Worm (Caenorhabditis elegans): ENCODE measurements around the gene C43D7.8.

C43D7.8 gene

ce11 chrV:19312975-19313374 is 1.7 kb upstream of the C43D7.8 start, which contains the start of gene fbxb-64:
fbxb-64 (plus strand) TSS chrV:19313275.
- no peak for TF ChIP-seq nhr-21 (tag; optimal IDR thresholded peaks at IDR 0.05)
- no peak for TF ChIP-seq elt-3 (tag; optimal IDR thresholded peaks at IDR 0.05)
- TF ChIP-seq blmp-1 (tag; optimal IDR thresholded peaks at IDR 0.05; ENCODE audit: insufficient read depth), result no peak
- TF ChIP-seq mbf-1 (tag; optimal IDR thresholded peaks at IDR 0.05), result no peak
- no peak for TF ChIP-seq zag-1 (tag; optimal IDR thresholded peaks at IDR 0.05)
- TF ChIP-seq nhr-10 (tag; optimal IDR thresholded peaks at IDR 0.05), result no peak
- no peak for TF ChIP-seq peb-1 (tag; optimal IDR thresholded peaks at IDR 0.05)
- TF ChIP-seq elt-1 (tag; optimal IDR thresholded peaks at IDR 0.05), result no peak
- TF ChIP-seq ama-1 (optimal IDR thresholded peaks at IDR 0.05), result no peak
- no peak for TF ChIP-seq dmd-4 (tag; optimal IDR thresholded peaks at IDR 0.05)
- no peak for TF ChIP-seq unc-39 (tag; optimal IDR thresholded peaks at IDR 0.05)
- no peak for TF ChIP-seq ceh-82 (tag; optimal IDR thresholded peaks at IDR 0.05)
- no peak for TF ChIP-seq unc-55 (GFP tag; optimal IDR thresholded peaks at IDR 0.05)
- TF ChIP-seq nhr-6 (tag; optimal IDR thresholded peaks at IDR 0.05), result no peak
- TF ChIP-seq ZK546.5 (tag; optimal IDR thresholded peaks at IDR 0.05), result no peak
- no peak for TF ChIP-seq crh-2 (tag; optimal IDR thresholded peaks at IDR 0.05)
- TF ChIP-seq ztf-4 (tag; optimal IDR thresholded peaks at IDR 0.05), result no peak
- no peak for TF ChIP-seq ztf-1 (GFP tag; conservative IDR thresholded peaks at IDR 0.05)
- TF ChIP-seq sma-3 (GFP tag; optimal IDR thresholded peaks at IDR 0.05), result no peak
- TF ChIP-seq lin-13 (GFP tag; optimal IDR thresholded peaks at IDR 0.05), result no peak

ce11 chrV:19309591-19309990 is 1.7 kb downstream of the C43D7.8 start, which contains the start of gene F55C9.11:
F55C9.11 (minus strand) TSS chrV:19309691.
- TF ChIP-seq mbf-1 (tag; optimal IDR thresholded peaks at IDR 0.05) (no peak), lsy-2 (tag; optimal IDR thresholded peaks at IDR 0.05) (no peak), ztf-11 (tag; optimal IDR thresholded peaks at IDR 0.05) (no peak), nhr-77 (tag; optimal IDR thresholded peaks at IDR 0.05) (no peak), aly-2 (tag; optimal IDR thresholded peaks at IDR 0.05) (no peak), F13H6.1 (tag; optimal IDR thresholded peaks at IDR 0.05) (no peak), unc-62 (GFP tag; optimal IDR thresholded peaks at IDR 0.05) (no peak), gmeb-1 (tag; optimal IDR thresholded peaks at IDR 0.05) (no peak), nhr-21 (tag; optimal IDR thresholded peaks at IDR 0.05) (no peak), nhr-237 (tag; optimal IDR thresholded peaks at IDR 0.05) (no peak), Y55F3AM.14 (GFP tag; optimal IDR thresholded peaks at IDR 0.05) (no peak), ceh-16 (tag; optimal IDR thresholded peaks at IDR 0.05) (no peak), C34F6.9 (tag; optimal IDR thresholded peaks at IDR 0.05) (no peak), nhr-129 (tag; optimal IDR thresholded peaks at IDR 0.05) (no peak), sma-9 (GFP tag; optimal IDR thresholded peaks at IDR 0.05) (no peak), sma-9 (tag; optimal IDR thresholded peaks at IDR 0.05) (no peak), unc-39 (tag; optimal IDR thresholded peaks at IDR 0.05) (no peak), egl-27 (tag; optimal IDR thresholded peaks at IDR 0.05) (no peak), mab-5 (tag; optimal IDR thresholded peaks at IDR 0.05) (no peak)

- TF ChIP-seq sem-4 (tag; optimal IDR thresholded peaks at IDR 0.05) (no peak), mbf-1 (tag; optimal IDR thresholded peaks at IDR 0.05) (no peak)
These were observed 3.2 kb downstream of the C43D7.8 start for ce11 chrV:19308137-19308536.

ce11 chrV:19306906-19307305 is 4.4 kb downstream of the C43D7.8 start, which contains the start of gene F55C9.15:
F55C9.15 (minus strand) TSS chrV:19307006.
- TF ChIP-seq dmd-4 (tag; optimal IDR thresholded peaks at IDR 0.05), result no peak
- TF ChIP-seq blmp-1 (tag; optimal IDR thresholded peaks at IDR 0.05; ENCODE audit: insufficient read depth), result no peak
- TF ChIP-seq lin-11 (tag; optimal IDR thresholded peaks at IDR 0.05), result no peak
- TF ChIP-seq nhr-129 (tag; optimal IDR thresholded peaks at IDR 0.05), result no peak
- TF ChIP-seq sma-9 (GFP tag; optimal IDR thresholded peaks at IDR 0.05), result no peak
- TF ChIP-seq sma-9 (tag; optimal IDR thresholded peaks at IDR 0.05), result no peak
- no peak for TF ChIP-seq Y55F3AM.14 (GFP tag; optimal IDR thresholded peaks at IDR 0.05)
- no peak for TF ChIP-seq peb-1 (tag; optimal IDR thresholded peaks at IDR 0.05)
- no peak for TF ChIP-seq C34F6.9 (tag; optimal IDR thresholded peaks at IDR 0.05)
- no peak for TF ChIP-seq lin-13 (GFP tag; optimal IDR thresholded peaks at IDR 0.05)
- TF ChIP-seq ceh-16 (tag; optimal IDR thresholded peaks at IDR 0.05), result no peak
- TF ChIP-seq lin-39 (tag; optimal IDR thresholded peaks at IDR 0.05), result no peak
- TF ChIP-seq ztf-1 (GFP tag; conservative IDR thresholded peaks at IDR 0.05), result no peak
- no peak for TF ChIP-seq zag-1 (tag; optimal IDR thresholded peaks at IDR 0.05)
- TF ChIP-seq nhr-10 (tag; optimal IDR thresholded peaks at IDR 0.05), result no peak
